Fruit fly (Drosophila melanogaster): ENCODE data around the gene alphaTub85E.

Gene alphaTub85E

dm6 chr3R:9701148-9701703 is 31.8 kb downstream of the alphaTub85E start (continued):
- TF ChIP-seq wor (GFP tag; IDR thresholded peaks at IDR 0.05) (no peak), bigmax (GFP tag; optimal IDR thresholded peaks at IDR 0.05) (no peak), Doc3 (GFP tag; IDR thresholded peaks at IDR 0.05; ENCODE audit: partially characterized antibody) (no peak), CG6654 (GFP tag; optimal IDR thresholded peaks at IDR 0.05) (no peak), Bteb2 (GFP tag; optimal IDR thresholded peaks at IDR 0.05) (no peak), TFAM (GFP tag; optimal IDR thresholded peaks at IDR 0.05) (no peak), Gsc (GFP tag; IDR thresholded peaks at IDR 0.05) (no peak), CG11456 (GFP tag; IDR thresholded peaks at IDR 0.05) (no peak), CG17568 (GFP tag; optimal IDR thresholded peaks at IDR 0.05) (peak; percentile 41), dati (GFP tag; IDR thresholded peaks at IDR 0.05) (no peak), CG33213 (GFP tag; optimal IDR thresholded peaks at IDR 0.05) (no peak), Opbp (GFP tag; IDR thresholded peaks at IDR 0.05; ENCODE audit: partially characterized antibody) (no peak), Sry-β (GFP tag; optimal IDR thresholded peaks at IDR 0.05) (no peak), slp2 (GFP tag; optimal IDR thresholded peaks at IDR 0.05) (no peak), Mad (GFP tag; optimal IDR thresholded peaks at IDR 0.05) (no peak), Ptx1 (GFP tag; IDR thresholded peaks at IDR 0.05) (no peak), CG34224 (GFP tag; IDR thresholded peaks at IDR 0.05; ENCODE audit: partially characterized antibody) (no peak), mld (GFP tag; IDR thresholded peaks at IDR 0.05; ENCODE audit: partially characterized antibody) (no peak), CG10654 (GFP tag; optimal IDR thresholded peaks at IDR 0.05) (no peak), E2f2 (GFP tag; IDR thresholded peaks at IDR 0.05) (no peak), caup (GFP tag; optimal IDR thresholded peaks at IDR 0.05; ENCODE audit: severe bottlenecking) (peak; percentile 73), Hmx (GFP tag; optimal IDR thresholded peaks at IDR 0.05) (no peak), ab (GFP tag; optimal IDR thresholded peaks at IDR 0.05) (no peak), CG18262 (tag; optimal IDR thresholded peaks at IDR 0.05) (no peak), Optix (GFP tag; IDR thresholded peaks at IDR 0.05) (no peak), ttk (GFP tag; IDR thresholded peaks at IDR 0.05) (no peak), Asciz (GFP tag; optimal IDR thresholded peaks at IDR 0.05) (peak; percentile 58), Hey (tag; optimal IDR thresholded peaks at IDR 0.05) (no peak), CG5245 (GFP tag; optimal IDR thresholded peaks at IDR 0.05) (no peak), oc (tag; optimal IDR thresholded peaks at IDR 0.05) (no peak), CG4707 (GFP tag; optimal IDR thresholded peaks at IDR 0.05) (no peak), nerfin-2 (GFP tag; IDR thresholded peaks at IDR 0.05; ENCODE audit: partially characterized antibody) (no peak), CG2116 (GFP tag; optimal IDR thresholded peaks at IDR 0.05) (no peak), Atf-2 (GFP tag; optimal IDR thresholded peaks at IDR 0.05) (no peak), ro (GFP tag; IDR thresholded peaks at IDR 0.05) (no peak), lola (GFP tag; optimal IDR thresholded peaks at IDR 0.05) (no peak), CG14710 (tag; optimal IDR thresholded peaks at IDR 0.05) (no peak), CG42726 (GFP tag; IDR thresholded peaks at IDR 0.05; ENCODE audit: partially characterized antibody) (no peak), sima (GFP tag; optimal IDR thresholded peaks at IDR 0.05) (no peak), CG2678 (tag; optimal IDR thresholded peaks at IDR 0.05) (peak; percentile 46), Abd-B (GFP tag; optimal IDR thresholded peaks at IDR 0.05) (no peak), btn (GFP tag; optimal IDR thresholded peaks at IDR 0.05) (no peak), inv (GFP tag; IDR thresholded peaks at IDR 0.05; ENCODE audit: partially characterized antibody) (no peak), CG10462 (GFP tag; optimal IDR thresholded peaks at IDR 0.05) (no peak), CG9876 (GFP tag; optimal IDR thresholded peaks at IDR 0.05) (no peak), Mrtf (GFP tag; IDR thresholded peaks at IDR 0.05) (no peak), Lpt (GFP tag; optimal IDR thresholded peaks at IDR 0.05) (no peak), dan (GFP tag; IDR thresholded peaks at IDR 0.05) (no peak), CG1024 (GFP tag; IDR thresholded peaks at IDR 0.05) (no peak), Deaf1 (tag; optimal IDR thresholded peaks at IDR 0.05) (no peak), CG8281 (tag; optimal IDR thresholded peaks at IDR 0.05) (peak; percentile 1)

Measured in whole organism, embryonic.